Fruit fly (Drosophila melanogaster) whole organism, wandering third instar larva: ENCODE results near the gene dpr7.

Source experiments
- br ChIP-seq: fragments of 200-800 bp; sonication (Bioruptor generic); optimal IDR thresholded peaks from 2 replicates; lab custom pipeline; 2016; ENCODE audit warnings: missing biosample characterization, missing genetic modification characterization
- tai ChIP-seq: sonication (Bioruptor generic); optimal IDR thresholded peaks from 2 replicates; lab custom pipeline; 2016; ENCODE audit warnings: missing biosample characterization, missing genetic modification characterization

- TF ChIP-seq tai (GFP tag; lab: Kevin White, UChicago) (no peak), br (GFP tag; lab: Kevin White, UChicago) (no peak)
These were observed 25.5 kb downstream of the dpr7 start, which contains the start of the genes CG31999 and yellow-h for dm6 chr4:227648-228047.
